Fruit fly (Drosophila melanogaster): Measurements from ENCODE around the gene hiro.

dm6 chr3L:718378-718777 is 30.6 kb upstream of the hiro start:
- TF ChIP-seq CG15336 (GFP tag; IDR thresholded peaks at IDR 0.05) = no peak
- no peak for TF ChIP-seq net (GFP tag; optimal IDR thresholded peaks at IDR 0.05)
- no peak for TF ChIP-seq Smox (GFP tag; optimal IDR thresholded peaks at IDR 0.05)
- TF ChIP-seq Sox102F (GFP tag; optimal IDR thresholded peaks at IDR 0.05) = no peak
- TF ChIP-seq Lpt (GFP tag; optimal IDR thresholded peaks at IDR 0.05) = no peak
- TF ChIP-seq CG6276 (GFP tag; optimal IDR thresholded peaks at IDR 0.05) = no peak
- no peak for TF ChIP-seq Hr39 (GFP tag; optimal IDR thresholded peaks at IDR 0.05)
- no peak for TF ChIP-seq CG34406 (GFP tag; optimal IDR thresholded peaks at IDR 0.05)
- no peak for TF ChIP-seq svp (GFP tag)
- TF ChIP-seq CG16779 (tag; optimal IDR thresholded peaks at IDR 0.05) = no peak
